Worm (Caenorhabditis elegans): ENCODE measurements around the gene T08A9.13.

DNA sequence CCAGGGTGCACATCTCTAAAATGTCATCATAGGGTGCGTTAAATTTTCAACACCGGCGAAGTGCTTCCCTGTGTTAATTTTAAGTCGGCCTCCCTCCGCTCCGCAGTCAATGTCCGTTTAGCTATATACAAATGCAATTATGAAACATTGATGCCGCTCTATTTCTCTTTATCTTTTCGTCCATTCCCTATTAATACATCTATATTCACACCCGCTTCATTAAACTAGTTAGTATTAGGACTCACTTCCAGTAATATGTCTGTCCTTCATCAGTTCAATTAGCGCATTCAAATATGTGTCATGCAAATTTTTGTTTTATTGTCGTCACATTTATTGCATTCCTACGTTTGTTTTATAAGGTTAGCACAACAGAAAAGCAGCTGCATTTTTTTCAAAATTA lies 49.7 kb upstream of the T08A9.13 start:
- TF ChIP-seq lin-39 (tag; optimal IDR thresholded peaks at IDR 0.05) = no peak
- TF ChIP-seq ceh-32 (tag; optimal IDR thresholded peaks at IDR 0.05; ENCODE audit: poor library complexity) = no peak
- TF ChIP-seq saeg-2 (GFP tag; IDR thresholded peaks at IDR 0.05) = no peak
- no peak for TF ChIP-seq fos-1 (tag; optimal IDR thresholded peaks at IDR 0.05)
- TF ChIP-seq aly-2 (tag; optimal IDR thresholded peaks at IDR 0.05) = no peak
- no peak for TF ChIP-seq Y75B8A.6 (GFP tag; IDR thresholded peaks at IDR 0.05)
- no peak for TF ChIP-seq daf-16 (GFP tag; optimal IDR thresholded peaks at IDR 0.05)
- TF ChIP-seq daf-16 (tag; optimal IDR thresholded peaks at IDR 0.05) = no peak
- no peak for TF ChIP-seq zip-11 (GFP tag; IDR thresholded peaks at IDR 0.05)
- TF ChIP-seq unc-62 (GFP tag; optimal IDR thresholded peaks at IDR 0.05 in 1 of 2) = no peak
- TF ChIP-seq unc-62 (tag; optimal IDR thresholded peaks at IDR 0.05) = no peak
- no peak for TF ChIP-seq mep-1 (tag; optimal IDR thresholded peaks at IDR 0.05)
